Fruit fly (Drosophila melanogaster): ENCODE measurements around the gene Ugt316A1.

dm6 chr3L:19014090-19014489, 48.5 kb downstream of the Ugt316A1 start:
- no peak for TF ChIP-seq h (optimal IDR thresholded peaks at IDR 0.05)
- no peak for TF ChIP-seq ttk (optimal IDR thresholded peaks at IDR 0.05)
- no peak for TF ChIP-seq psq (optimal IDR thresholded peaks at IDR 0.05)

Data from Kc167 (cell line).